Fruit fly (Drosophila melanogaster) whole organism, embryonic: ENCODE measurements around the gene CG46458.

Experiments used
- Adf1 ChIP-seq: fragments of 200-800 bp; sonication (Bioruptor generic); IDR thresholded peaks from 2 replicates; pipeline ENCODE4 v1.3.6; 2022; ENCODE audit warnings: missing biosample characterization, missing genetic modification characterization
- Bdp1 ChIP-seq: fragments of 200-800 bp; sonication (Bioruptor generic); optimal IDR thresholded peaks from 3 replicates; lab custom pipeline; 2016; ENCODE audit warnings: missing biosample characterization, missing genetic modification characterization
- Bteb2 ChIP-seq: fragments of 200-800 bp; sonication (Bioruptor generic); optimal IDR thresholded peaks from 2 replicates; lab custom pipeline; 2016; ENCODE audit warnings: missing biosample characterization, missing genetic modification characterization
- CG11398 ChIP-seq: fragments of 200-800 bp; sonication (Bioruptor generic); optimal IDR thresholded peaks from 2 replicates; lab custom pipeline; 2016; ENCODE audit warnings: missing biosample characterization, missing genetic modification characterization
- CG11504 ChIP-seq: fragments of 200-800 bp; sonication (Bioruptor generic); optimal IDR thresholded peaks from 3 replicates; lab custom pipeline; 2019; ENCODE audit warnings: missing biosample characterization, mild to moderate bottlenecking, missing genetic modification characterization, moderate library complexity
- CG11695 ChIP-seq: fragments of 200-800 bp; sonication (Bioruptor generic); IDR thresholded peaks from 3 replicates; pipeline ENCODE4 v1.3.6; 2022; ENCODE audit warnings: missing biosample characterization, missing genetic modification characterization
- CG12104 ChIP-seq: fragments of 200-800 bp; sonication (Bioruptor generic); optimal IDR thresholded peaks from 3 replicates; lab custom pipeline; 2016; ENCODE audit warnings: missing biosample characterization, missing genetic modification characterization
- CG12391 ChIP-seq: fragments of 200-800 bp; sonication (Bioruptor generic); optimal IDR thresholded peaks from 3 replicates; lab custom pipeline; 2018; ENCODE audit warnings: missing biosample characterization, mild to moderate bottlenecking, missing genetic modification characterization, moderate library complexity
- CG13424 ChIP-seq: fragments of 200-800 bp; sonication (Bioruptor generic); optimal IDR thresholded peaks from 2 replicates; lab custom pipeline; 2019; ENCODE audit warnings: missing biosample characterization, mild to moderate bottlenecking, missing genetic modification characterization, moderate library complexity
- CG13775 ChIP-seq: fragments of 200-800 bp; sonication (Bioruptor generic); optimal IDR thresholded peaks from 3 replicates; lab custom pipeline; 2017; ENCODE audit warnings: missing biosample characterization, mild to moderate bottlenecking, missing genetic modification characterization
- CG15514 ChIP-seq: fragments of 200-800 bp; sonication (Bioruptor generic); optimal IDR thresholded peaks from 3 replicates; lab custom pipeline; 2017; ENCODE audit warnings: missing biosample characterization, missing genetic modification characterization, mild to moderate bottlenecking, moderate library complexity, missing genetic modification reagents
- CG17361 ChIP-seq: fragments of 200-800 bp; sonication (Bioruptor generic); IDR thresholded peaks from 3 replicates; pipeline ENCODE4 v1.3.6; 2022; ENCODE audit warnings: missing biosample characterization, missing genetic modification characterization
- CG17612 ChIP-seq: fragments of 200-800 bp; sonication (Bioruptor generic); IDR thresholded peaks from 2 replicates; pipeline ENCODE4 v1.3.6; 2022; ENCODE audit warnings: missing biosample characterization, missing genetic modification characterization
- CG18262 ChIP-seq: fragments of 200-800 bp; optimal IDR thresholded peaks from 3 replicates; lab custom pipeline; 2019; ENCODE audit warnings: missing biosample characterization, mild to moderate bottlenecking, missing genetic modification characterization, moderate library complexity
- CG2116 ChIP-seq: fragments of 200-800 bp; sonication (Bioruptor generic); optimal IDR thresholded peaks from 3 replicates; lab custom pipeline; 2018; ENCODE audit warnings: missing biosample characterization, mild to moderate bottlenecking, missing genetic modification characterization
- CG2202 ChIP-seq: fragments of 200-800 bp; sonication (Bioruptor generic); optimal IDR thresholded peaks from 2 replicates; lab custom pipeline; 2018; ENCODE audit warnings: missing biosample characterization, mild to moderate bottlenecking, missing genetic modification characterization
- CG33213 ChIP-seq: fragments of 200-800 bp; sonication (Bioruptor generic); optimal IDR thresholded peaks from 3 replicates; lab custom pipeline; 2016; ENCODE audit warnings: missing biosample characterization, missing genetic modification characterization
- CG4820 ChIP-seq: fragments of 200-800 bp; sonication (Bioruptor generic); optimal IDR thresholded peaks from 3 replicates; lab custom pipeline; 2016; ENCODE audit warnings: missing biosample characterization, missing genetic modification characterization
- CG6689 ChIP-seq: fragments of 200-800 bp; sonication (Bioruptor generic); IDR thresholded peaks from 2 replicates; pipeline ENCODE4 v1.3.6; 2022; ENCODE audit warnings: missing biosample characterization, missing genetic modification characterization
- CG7745 ChIP-seq: fragments of 200-800 bp; sonication (Bioruptor generic); optimal IDR thresholded peaks from 2 replicates; lab custom pipeline; 2018; ENCODE audit warnings: missing biosample characterization, mild to moderate bottlenecking, missing genetic modification characterization, moderate library complexity
- CG8359 ChIP-seq: fragments of 200-800 bp; sonication (Bioruptor generic); optimal IDR thresholded peaks from 2 replicates; lab custom pipeline; 2017; ENCODE audit warnings: missing biosample characterization, mild to moderate bottlenecking, missing genetic modification characterization, borderline replicate concordance
- CG8765 ChIP-seq: fragments of 200-800 bp; sonication (Bioruptor generic); IDR thresholded peaks from 2 replicates; pipeline ENCODE4 v1.3.6; 2022; ENCODE audit warnings: missing biosample characterization, missing genetic modification characterization
- CG9727 ChIP-seq: fragments of 200-800 bp; sonication (Bioruptor generic); optimal IDR thresholded peaks from 3 replicates; lab custom pipeline; 2017; ENCODE audit warnings: missing biosample characterization, mild to moderate bottlenecking, missing genetic modification characterization
- CoRest ChIP-seq: fragments of 200-800 bp; sonication (Bioruptor generic); optimal IDR thresholded peaks from 3 replicates; lab custom pipeline; 2018; ENCODE audit warnings: missing biosample characterization, mild to moderate bottlenecking, missing genetic modification characterization, moderate library complexity
- D19A ChIP-seq: fragments of 200-800 bp; optimal IDR thresholded peaks from 3 replicates; lab custom pipeline; 2019; ENCODE audit warnings: missing biosample characterization, mild to moderate bottlenecking, missing genetic modification characterization, moderate library complexity
- Dip3 ChIP-seq: fragments of 200-800 bp; sonication (Bioruptor generic); optimal IDR thresholded peaks from 3 replicates; lab custom pipeline; 2016; ENCODE audit warnings: missing biosample characterization, missing genetic modification characterization
- Dll ChIP-seq: fragments of 200-800 bp; sonication (Bioruptor generic); IDR thresholded peaks from 4 replicates; pipeline ENCODE4 v1.3.6; 2022; ENCODE audit warnings: missing biosample characterization, missing genetic modification characterization; ENCODE audit not compliant: partially characterized antibody
- H2.0 ChIP-seq: fragments of 200-800 bp; sonication (Bioruptor generic); IDR thresholded peaks from 2 replicates; pipeline ENCODE4 v1.3.6; 2022; ENCODE audit warnings: missing biosample characterization, missing genetic modification characterization
- HLHmδ ChIP-seq: fragments of 200-800 bp; sonication (Bioruptor generic); optimal IDR thresholded peaks from 2 replicates; lab custom pipeline; 2018; ENCODE audit warnings: missing biosample characterization, mild to moderate bottlenecking, missing genetic modification characterization, moderate library complexity
- Hr39 ChIP-seq: fragments of >200 bp; optimal IDR thresholded peaks from 2 replicates; lab custom pipeline; 2017
- Myb ChIP-seq: fragments of 200-800 bp; sonication (Bioruptor generic); optimal IDR thresholded peaks from 2 replicates; lab custom pipeline; 2016; ENCODE audit warnings: missing biosample characterization, missing genetic modification characterization
- NFAT ChIP-seq: fragments of 200-800 bp; sonication (Bioruptor generic); IDR thresholded peaks from 2 replicates; pipeline ENCODE4 v1.3.6; 2022; ENCODE audit warnings: missing biosample characterization, missing genetic modification characterization
- Neu2 ChIP-seq: fragments of 200-800 bp; sonication (Bioruptor generic); optimal IDR thresholded peaks from 3 replicates; lab custom pipeline; 2016; ENCODE audit warnings: missing biosample characterization, missing genetic modification characterization, borderline replicate concordance
- ab ChIP-seq: fragments of 200-800 bp; sonication (Bioruptor generic); optimal IDR thresholded peaks from 2 replicates; lab custom pipeline; 2016; ENCODE audit warnings: missing biosample characterization, missing genetic modification characterization
- ap ChIP-seq: fragments of 200-800 bp; sonication (Bioruptor generic); IDR thresholded peaks from 2 replicates; pipeline ENCODE4 v1.3.6; 2022; ENCODE audit warnings: missing biosample characterization, missing genetic modification characterization
- az2 ChIP-seq: fragments of 200-800 bp; sonication (Bioruptor generic); optimal IDR thresholded peaks from 3 replicates; lab custom pipeline; 2016; ENCODE audit warnings: missing biosample characterization, missing genetic modification characterization
- croc ChIP-seq: fragments of 200-800 bp; sonication (Bioruptor generic); conservative IDR thresholded peaks from 3 replicates; pipeline ENCODE4 v1.3.6; 2022; ENCODE audit warnings: missing biosample characterization, missing genetic modification characterization
- cwo ChIP-seq: fragments of 200-800 bp; sonication (Bioruptor generic); optimal IDR thresholded peaks from 3 replicates; lab custom pipeline; 2017; ENCODE audit warnings: missing biosample characterization, missing genetic modification characterization, mild to moderate bottlenecking, moderate library complexity, missing genetic modification reagents
- fu2 ChIP-seq: fragments of 200-800 bp; sonication (Bioruptor generic); optimal IDR thresholded peaks from 2 replicates; lab custom pipeline; 2016; ENCODE audit warnings: missing biosample characterization, missing genetic modification characterization
- gsb ChIP-seq: fragments of 200-800 bp; sonication (Bioruptor generic); IDR thresholded peaks from 2 replicates; pipeline ENCODE4 v1.3.6; 2022; ENCODE audit warnings: missing biosample characterization, missing genetic modification characterization
- inv ChIP-seq: fragments of 200-800 bp; sonication (Bioruptor generic); IDR thresholded peaks from 2 replicates; pipeline ENCODE4 v1.3.6; 2022; ENCODE audit warnings: missing biosample characterization, missing genetic modification characterization; ENCODE audit not compliant: partially characterized antibody
- lmd ChIP-seq: fragments of 200-800 bp; sonication (Bioruptor generic); IDR thresholded peaks from 2 replicates; pipeline ENCODE4 v1.3.6; 2022; ENCODE audit warnings: missing biosample characterization, missing genetic modification characterization
- lola ChIP-seq, 3 experiments: fragments of >200 bp in 2 of 3; fragments of 200-800 bp in 1 of 3; sonication (Bioruptor generic) in 1 of 3; optimal IDR thresholded peaks; 2 replicates each; lab custom pipeline; 2017 to 2019; ENCODE audit warnings: missing biosample characterization in 3 of 3, missing genetic modification characterization in 3 of 3, mild to moderate bottlenecking in 1 of 3, moderate library complexity in 1 of 3
- mirr ChIP-seq: fragments of 200-800 bp; sonication (Bioruptor generic); optimal IDR thresholded peaks from 3 replicates; lab custom pipeline; 2018; ENCODE audit warnings: missing biosample characterization, mild to moderate bottlenecking, missing genetic modification characterization
- onecut ChIP-seq: fragments of 200-800 bp; sonication (Bioruptor generic); IDR thresholded peaks from 2 replicates; pipeline ENCODE4 v1.3.6; 2022; ENCODE audit warnings: missing biosample characterization, missing genetic modification characterization
- org-1 ChIP-seq: fragments of 200-800 bp; sonication (Bioruptor generic); optimal IDR thresholded peaks from 2 replicates; lab custom pipeline; 2017; ENCODE audit warnings: missing biosample characterization, missing genetic modification characterization
- so ChIP-seq: fragments of 200-800 bp; sonication (Bioruptor generic); IDR thresholded peaks from 3 replicates; pipeline ENCODE4 v1.3.6; 2022; ENCODE audit warnings: missing biosample characterization, missing genetic modification characterization
- ttk ChIP-seq: fragments of 200-800 bp; sonication (Bioruptor generic); IDR thresholded peaks from 2 replicates; pipeline ENCODE4 v2.1.2; 2022; ENCODE audit warnings: missing biosample characterization, missing genetic modification characterization

CG46458 gene

dm6 chr3R:6912251-6913215 is 45.6 kb downstream of the CG46458 start (continued):
- TF ChIP-seq CG4820 (GFP tag; lab: Kevin White, UChicago) (peak; percentile 67), cwo (GFP tag; lab: Kevin White, UChicago) (peak; percentile 64), CG11695 (GFP tag; lab: Robert Waterston, UW) (peak; percentile 72; the same call in 2 of the 3 replicates), CoRest (tag; lab: Kevin White, UChicago) (peak; percentile 90), Dll (GFP tag; lab: Robert Waterston, UW) (0 out of 4 replicates have a peak, but pooled peaks have one; percentile 11), CG17361 (peak; percentile 95), CG17612 (no peak), CG12391 (tag; lab: Kevin White, UChicago) (peak; percentile 91), fu2 (GFP tag; lab: Kevin White, UChicago) (peak; percentile 62), CG18262 (tag; lab: Kevin White, UChicago) (peak; percentile 94), croc (GFP tag; lab: Robert Waterston, UW) (no peak; the same call in 2 of the 3 replicates), CG6689 (peak; percentile 77), CG2202 (peak; percentile 69), Dip3 (GFP tag; lab: Kevin White, UChicago) (peak; percentile 64), CG11398 (GFP tag; lab: Kevin White, UChicago) (peak; percentile 2), CG8359 (GFP tag; lab: Kevin White, UChicago) (peak; percentile 46), so (GFP tag; lab: Robert Waterston, UW) (peak; percentile 57; the same call in 1 of the 3 replicates), CG11504 (tag; lab: Kevin White, UChicago) (peak; percentile 85), CG2116 (GFP tag; lab: Kevin White, UChicago) (peak; percentile 62), HLHmδ (GFP tag; lab: Kevin White, UChicago) (no peak), org-1 (GFP tag; lab: Kevin White, UChicago) (peak; percentile 39), ttk (GFP tag; lab: Robert Waterston, UW) (no peak), D19A (tag; lab: Kevin White, UChicago) (peak; percentile 84), Bdp1 (GFP tag; lab: Kevin White, UChicago) (peak; percentile 19), ap (GFP tag; lab: Robert Waterston, UW) (peak; percentile 48), Adf1 (no peak), CG15514 (peak; percentile 45), gsb (GFP tag; lab: Robert Waterston, UW) (0 out of 2 replicates have a peak, but pooled peaks have one; percentile 38), CG13424 (tag; lab: Kevin White, UChicago) (peak; percentile 88), onecut (peak; percentile 28), Hr39 (no peak), ab (GFP tag; lab: Kevin White, UChicago) (no peak), Neu2 (peak; percentile 22), CG13775 (GFP tag; lab: Kevin White, UChicago) (peak; percentile 89), CG33213 (GFP tag; lab: Kevin White, UChicago) (peak; percentile 87), Bteb2 (GFP tag; lab: Kevin White, UChicago) (peak; percentile 50), CG12104 (peak; percentile 78), NFAT (GFP tag; lab: Robert Waterston, UW) (peak; percentile 80), lmd (peak; percentile 76), inv (GFP tag; lab: Robert Waterston, UW) (no peak), az2 (peak; percentile 85), H2.0 (GFP tag; lab: Robert Waterston, UW) (peak; percentile 17; the same call in 1 of the 2 replicates), CG9727 (GFP tag; lab: Kevin White, UChicago) (peak; percentile 93), mirr (GFP tag; lab: Kevin White, UChicago) (peak; percentile 40), CG8765 (GFP tag; lab: Robert Waterston, UW) (0 out of 2 replicates have a peak, but pooled peaks have one; percentile 22), Myb (GFP tag; lab: Kevin White, UChicago) (peak; percentile 21), CG7745 (tag; lab: Kevin White, UChicago) (peak; percentile 53), lola (GFP tag; optimal IDR thresholded peaks at IDR 0.05; lab: Kevin White, UChicago) (peak in 1 of 3 experiments; percentile 88)
